Fruit fly (Drosophila melanogaster) whole organism, embryonic: Measurements from ENCODE around the gene mthl12.

Source experiments
- Atf-2 ChIP-seq: fragments of 200-800 bp; sonication (Bioruptor generic); optimal IDR thresholded peaks from 2 replicates; lab custom pipeline; 2016; ENCODE audit warnings: missing biosample characterization, missing genetic modification characterization
- CG11456 ChIP-seq: fragments of 200-800 bp; sonication (Bioruptor generic); IDR thresholded peaks from 3 replicates; pipeline ENCODE4 v1.3.6; 2022; ENCODE audit warnings: missing biosample characterization, missing genetic modification characterization
- CG13894 ChIP-seq: fragments of 200-800 bp; sonication (Bioruptor generic); optimal IDR thresholded peaks from 3 replicates; lab custom pipeline; 2018; ENCODE audit warnings: missing biosample characterization, mild to moderate bottlenecking, missing genetic modification characterization, moderate library complexity
- CG16813 ChIP-seq: fragments of 200-800 bp; sonication (Bioruptor generic); IDR thresholded peaks from 3 replicates; pipeline ENCODE4 v1.3.6; 2022; ENCODE audit warnings: missing biosample characterization, missing genetic modification characterization; ENCODE audit not compliant: partially characterized antibody
- CG17829 ChIP-seq: fragments of 200-800 bp; optimal IDR thresholded peaks from 2 replicates; lab custom pipeline; 2019; ENCODE audit warnings: missing biosample characterization, mild to moderate bottlenecking, missing genetic modification characterization, moderate library complexity
- CG18262 ChIP-seq: fragments of 200-800 bp; optimal IDR thresholded peaks from 3 replicates; lab custom pipeline; 2019; ENCODE audit warnings: missing biosample characterization, mild to moderate bottlenecking, missing genetic modification characterization, moderate library complexity
- CG18619 ChIP-seq: fragments of 200-800 bp; sonication (Bioruptor generic); optimal IDR thresholded peaks from 3 replicates; lab custom pipeline; 2017; ENCODE audit warnings: missing biosample characterization, mild to moderate bottlenecking, missing genetic modification characterization
- CG2120 ChIP-seq: fragments of 200-800 bp; sonication (Bioruptor generic); optimal IDR thresholded peaks from 3 replicates; lab custom pipeline; 2016; ENCODE audit warnings: missing biosample characterization, missing genetic modification characterization
- CG3407 ChIP-seq: fragments of 200-800 bp; sonication (Bioruptor generic); optimal IDR thresholded peaks from 2 replicates; lab custom pipeline; 2018; ENCODE audit warnings: missing biosample characterization, mild to moderate bottlenecking, missing genetic modification characterization
- CG34224 ChIP-seq: fragments of 200-800 bp; sonication (Bioruptor generic); IDR thresholded peaks from 3 replicates; pipeline ENCODE4 v1.3.6; 2022; ENCODE audit warnings: missing biosample characterization, missing genetic modification characterization; ENCODE audit not compliant: partially characterized antibody
- CG4282 ChIP-seq: fragments of 200-800 bp; sonication (Bioruptor generic); optimal IDR thresholded peaks from 2 replicates; lab custom pipeline; 2016; ENCODE audit warnings: missing biosample characterization, missing genetic modification characterization
- CG4360 ChIP-seq: fragments of 200-800 bp; sonication (Bioruptor generic); IDR thresholded peaks from 2 replicates; pipeline ENCODE4 v1.3.6; 2022; ENCODE audit warnings: missing biosample characterization, missing genetic modification characterization
- CG4424 ChIP-seq: fragments of 200-800 bp; sonication (Bioruptor generic); optimal IDR thresholded peaks from 3 replicates; lab custom pipeline; 2016; ENCODE audit warnings: missing biosample characterization, missing genetic modification characterization
- CG4707 ChIP-seq: fragments of 200-800 bp; sonication (Bioruptor generic); optimal IDR thresholded peaks from 2 replicates; lab custom pipeline; 2018; ENCODE audit warnings: missing biosample characterization, mild to moderate bottlenecking, missing genetic modification characterization, moderate library complexity
- CTCF ChIP-seq: fragments of 200-800 bp; sonication (Bioruptor generic); optimal IDR thresholded peaks from 2 replicates; lab custom pipeline; 2017; ENCODE audit warnings: missing biosample characterization, mild to moderate bottlenecking, missing genetic modification characterization, moderate library complexity
- Dll ChIP-seq: fragments of 200-800 bp; sonication (Bioruptor generic); IDR thresholded peaks from 4 replicates; pipeline ENCODE4 v1.3.6; 2022; ENCODE audit warnings: missing biosample characterization, missing genetic modification characterization; ENCODE audit not compliant: partially characterized antibody
- Doc2 ChIP-seq: fragments of 200-800 bp; sonication (Bioruptor generic); IDR thresholded peaks from 2 replicates; pipeline ENCODE4 v1.3.6; 2022; ENCODE audit warnings: missing biosample characterization, missing genetic modification characterization
- Doc3 ChIP-seq: fragments of 200-800 bp; sonication (Bioruptor generic); IDR thresholded peaks from 3 replicates; pipeline ENCODE4 v1.3.6; 2022; ENCODE audit warnings: missing biosample characterization, missing genetic modification characterization; ENCODE audit not compliant: partially characterized antibody
- Fer1 ChIP-seq: fragments of 200-800 bp; sonication (Bioruptor generic); optimal IDR thresholded peaks from 2 replicates; lab custom pipeline; 2017; ENCODE audit warnings: missing biosample characterization, mild to moderate bottlenecking, missing genetic modification characterization
- Fer2 ChIP-seq: fragments of 200-800 bp; sonication (Bioruptor generic); optimal IDR thresholded peaks from 2 replicates; lab custom pipeline; 2018; ENCODE audit warnings: missing biosample characterization, mild to moderate bottlenecking, missing genetic modification characterization, moderate library complexity
- Gug ChIP-seq: fragments of 200-800 bp; sonication (Bioruptor generic); IDR thresholded peaks from 4 replicates; pipeline ENCODE4 v1.3.6; 2022; ENCODE audit warnings: missing biosample characterization, missing genetic modification characterization
- HLH54F ChIP-seq: fragments of 200-800 bp; sonication (Bioruptor generic); optimal IDR thresholded peaks from 3 replicates; lab custom pipeline; 2016; ENCODE audit warnings: missing biosample characterization, missing genetic modification characterization
- Hsf ChIP-seq: fragments of 200-800 bp; sonication (Bioruptor generic); optimal IDR thresholded peaks from 3 replicates; lab custom pipeline; 2016; ENCODE audit warnings: missing biosample characterization, missing genetic modification characterization
- Mad ChIP-seq: fragments of 200-800 bp; sonication (Bioruptor generic); optimal IDR thresholded peaks from 2 replicates; lab custom pipeline; 2016; ENCODE audit warnings: missing biosample characterization, missing genetic modification characterization
- NC2α ChIP-seq: fragments of 200-800 bp; sonication (Bioruptor generic); optimal IDR thresholded peaks from 2 replicates; lab custom pipeline; 2016; ENCODE audit warnings: missing biosample characterization, missing genetic modification characterization
- Oaz ChIP-seq: fragments of 200-800 bp; sonication (Bioruptor generic); IDR thresholded peaks from 2 replicates; pipeline ENCODE4 v1.3.6; 2022; ENCODE audit warnings: missing biosample characterization, missing genetic modification characterization
- PHDP ChIP-seq: fragments of 200-800 bp; sonication (Bioruptor generic); optimal IDR thresholded peaks from 3 replicates; lab custom pipeline; 2018; ENCODE audit warnings: missing biosample characterization, mild to moderate bottlenecking, missing genetic modification characterization, moderate library complexity
- Rfx ChIP-seq: fragments of 200-800 bp; sonication (Bioruptor generic); IDR thresholded peaks from 2 replicates; pipeline ENCODE4 v1.3.6; 2022; ENCODE audit warnings: missing biosample characterization, missing genetic modification characterization
- Stat92E ChIP-seq, 3 experiments: fragments of >200 bp in 2 of 3; fragments of 200-800 bp in 1 of 3; sonication (Bioruptor generic) in 1 of 3; optimal IDR thresholded peaks; 2 replicates each; lab custom pipeline; 2017 to 2019; ENCODE audit warnings: missing biosample characterization in 3 of 3, missing genetic modification characterization in 3 of 3, mild to moderate bottlenecking in 1 of 3, moderate library complexity in 1 of 3
- Vsx1 ChIP-seq: fragments of 200-800 bp; sonication (Bioruptor generic); optimal IDR thresholded peaks from 2 replicates; lab custom pipeline; 2017; ENCODE audit warnings: missing biosample characterization, mild to moderate bottlenecking, missing genetic modification characterization, missing genetic modification reagents
- Xbp1 ChIP-seq: fragments of 200-800 bp; sonication (Bioruptor generic); optimal IDR thresholded peaks from 3 replicates; lab custom pipeline; 2016; ENCODE audit warnings: missing biosample characterization, mild to moderate bottlenecking, missing genetic modification characterization
- abd-A ChIP-seq: fragments of 200-800 bp; sonication (Bioruptor generic); optimal IDR thresholded peaks from 3 replicates; lab custom pipeline; 2019; ENCODE audit warnings: missing biosample characterization, mild to moderate bottlenecking, missing genetic modification characterization, moderate library complexity
- ato ChIP-seq: fragments of 200-800 bp; sonication (Bioruptor generic); IDR thresholded peaks from 2 replicates; pipeline ENCODE4 v1.3.6; 2022; ENCODE audit warnings: missing biosample characterization, missing genetic modification characterization; ENCODE audit not compliant: partially characterized antibody
- chif ChIP-seq, 2 experiments: fragments of 200-800 bp; sonication (Bioruptor generic); optimal IDR thresholded peaks; 3 replicates each; lab custom pipeline; 2016; ENCODE audit warnings: missing biosample characterization in 2 of 2, missing genetic modification characterization in 2 of 2
- disco-r ChIP-seq: fragments of 200-800 bp; sonication (Bioruptor generic); optimal IDR thresholded peaks from 2 replicates; lab custom pipeline; 2016; ENCODE audit warnings: missing biosample characterization, missing genetic modification characterization
- dm ChIP-seq: fragments of 200-800 bp; sonication (Bioruptor generic); optimal IDR thresholded peaks from 3 replicates; lab custom pipeline; 2016; ENCODE audit warnings: missing biosample characterization, missing genetic modification characterization
- dpn ChIP-seq, 2 experiments: fragments of 200-800 bp; sonication (Bioruptor generic); optimal IDR thresholded peaks; 3 replicates each; lab custom pipeline; 2016; ENCODE audit warnings: missing biosample characterization in 2 of 2, missing genetic modification characterization in 2 of 2
- ftz-f1 ChIP-seq: fragments of 200-800 bp; sonication (Bioruptor generic); optimal IDR thresholded peaks from 2 replicates; lab custom pipeline; 2016; ENCODE audit warnings: missing biosample characterization, missing genetic modification characterization
- gro ChIP-seq: fragments of 200-800 bp; sonication (Bioruptor generic); optimal IDR thresholded peaks from 2 replicates; lab custom pipeline; 2016; ENCODE audit warnings: missing biosample characterization, missing genetic modification characterization
- ind ChIP-seq: fragments of 200-800 bp; sonication (Bioruptor generic); optimal IDR thresholded peaks from 3 replicates; lab custom pipeline; 2016; ENCODE audit warnings: missing biosample characterization, missing genetic modification characterization
- jumu ChIP-seq: fragments of 200-800 bp; sonication (Bioruptor generic); optimal IDR thresholded peaks from 3 replicates; lab custom pipeline; 2016; ENCODE audit warnings: missing biosample characterization, missing genetic modification characterization
- knrl ChIP-seq: fragments of 200-800 bp; sonication (Bioruptor generic); IDR thresholded peaks from 3 replicates; pipeline ENCODE4 v1.3.6; 2022; ENCODE audit warnings: missing biosample characterization, missing genetic modification characterization; ENCODE audit not compliant: partially characterized antibody
- p53 ChIP-seq: fragments of 200-800 bp; sonication (Bioruptor generic); optimal IDR thresholded peaks from 2 replicates; lab custom pipeline; 2016; ENCODE audit warnings: missing biosample characterization, missing genetic modification characterization
- repo ChIP-seq: fragments of 200-800 bp; sonication (Bioruptor generic); optimal IDR thresholded peaks from 2 replicates; lab custom pipeline; 2016; ENCODE audit warnings: missing biosample characterization, missing genetic modification characterization
- sisA ChIP-seq: fragments of 200-800 bp; sonication (Bioruptor generic); IDR thresholded peaks from 2 replicates; pipeline ENCODE4 v1.3.6; 2022; ENCODE audit warnings: missing biosample characterization, missing genetic modification characterization
- slbo ChIP-seq: fragments of 200-800 bp; sonication (Bioruptor generic); IDR thresholded peaks from 2 replicates; pipeline ENCODE4 v1.3.6; 2022; ENCODE audit warnings: missing biosample characterization, missing genetic modification characterization
- ssp ChIP-seq: fragments of 200-800 bp; sonication (Bioruptor generic); IDR thresholded peaks from 2 replicates; pipeline ENCODE4 v1.3.6; 2022; ENCODE audit warnings: missing biosample characterization, missing genetic modification characterization
- tll ChIP-seq, 2 experiments: fragments of 200-800 bp in 1 of 2; fragments of >200 bp in 1 of 2; sonication (Bioruptor generic) in 1 of 2; optimal IDR thresholded peaks; 2 replicates each; lab custom pipeline; 2017 to 2019; ENCODE audit warnings: missing biosample characterization in 2 of 2, missing genetic modification characterization in 2 of 2, mild to moderate bottlenecking in 1 of 2, moderate library complexity in 1 of 2
- tup ChIP-seq: fragments of 200-800 bp; sonication (Bioruptor generic); optimal IDR thresholded peaks from 2 replicates; lab custom pipeline; 2016; ENCODE audit warnings: missing biosample characterization, mild to moderate bottlenecking, missing genetic modification characterization, moderate library complexity
- unpg ChIP-seq: fragments of 200-800 bp; sonication (Bioruptor generic); optimal IDR thresholded peaks from 3 replicates; lab custom pipeline; 2018; ENCODE audit warnings: missing biosample characterization, mild to moderate bottlenecking, missing genetic modification characterization, moderate library complexity
- wdn ChIP-seq: fragments of 200-800 bp; sonication (Bioruptor generic); IDR thresholded peaks from 2 replicates; pipeline ENCODE4 v1.3.6; 2022; ENCODE audit warnings: missing biosample characterization, missing genetic modification characterization

Gene mthl12

DNA sequence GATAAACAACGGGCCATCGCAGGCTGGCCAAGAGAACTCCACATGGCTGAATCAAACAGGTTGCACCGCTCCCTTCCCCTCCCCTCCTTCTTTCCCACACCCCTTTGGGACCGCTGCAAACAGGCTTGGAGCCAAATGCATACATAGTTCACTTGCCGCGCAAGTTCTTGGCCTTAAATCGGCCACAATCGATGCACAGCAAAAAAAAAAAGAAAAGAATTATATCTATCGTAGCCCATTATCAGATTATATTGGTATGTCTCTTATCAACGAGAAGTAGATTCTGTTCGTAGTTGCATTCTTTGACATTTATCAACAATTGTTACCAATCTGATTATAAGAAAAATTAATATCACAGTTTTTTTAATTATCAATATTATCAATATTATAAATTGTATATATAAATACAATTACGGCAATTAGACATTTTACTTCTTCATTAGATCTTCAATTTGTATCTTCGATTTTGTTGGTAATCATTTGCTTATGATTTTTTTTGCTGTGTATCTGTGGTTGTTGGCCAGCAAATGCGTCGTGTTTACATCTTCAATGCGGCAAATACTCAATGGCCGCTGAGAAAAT is 48.1 kb upstream of the mthl12 start (continued):
- TF ChIP-seq Rfx (GFP tag; lab: Robert Waterston, UW), result no peak
- no peak for TF ChIP-seq Atf-2 (GFP tag; lab: Kevin White, UChicago)
- no peak for TF ChIP-seq gro
- TF ChIP-seq CG2120 (GFP tag; lab: Kevin White, UChicago), result no peak
- TF ChIP-seq Gug (GFP tag; lab: Robert Waterston, UW), result no peak
- TF ChIP-seq repo (GFP tag; lab: Kevin White, UChicago), result no peak
- TF ChIP-seq Doc2 (GFP tag; lab: Robert Waterston, UW), result no peak
- TF ChIP-seq ftz-f1, result no peak
- peak in 1 of 3 experiments; percentile 64 for TF ChIP-seq Stat92E (GFP tag; optimal IDR thresholded peaks at IDR 0.05; lab: Kevin White, UChicago)
- TF ChIP-seq Xbp1 (GFP tag; lab: Kevin White, UChicago), result peak; percentile 45
- TF ChIP-seq Fer2, result no peak
- no peak for TF ChIP-seq Mad (GFP tag; lab: Kevin White, UChicago)
- no peak for TF ChIP-seq Vsx1 (GFP tag; lab: Kevin White, UChicago)
- TF ChIP-seq wdn (GFP tag; lab: Robert Waterston, UW), result no peak
- TF ChIP-seq PHDP (tag; lab: Kevin White, UChicago), result peak; percentile 64
- TF ChIP-seq CG13894 (tag; lab: Kevin White, UChicago), result no peak
- TF ChIP-seq CG4424 (GFP tag; lab: Kevin White, UChicago), result peak; percentile 69
- TF ChIP-seq CG18262 (tag; lab: Kevin White, UChicago), result peak; percentile 85
- peak in 1 of 2 experiments; percentile 36 for TF ChIP-seq dpn (GFP tag; optimal IDR thresholded peaks at IDR 0.05; lab: Kevin White, UChicago)
- no peak for TF ChIP-seq Dll (GFP tag; lab: Robert Waterston, UW)
- TF ChIP-seq dm, result no peak
- TF ChIP-seq chif (GFP tag; optimal IDR thresholded peaks at IDR 0.05; lab: Kevin White, UChicago), result no peak
- no peak for TF ChIP-seq Fer1 (GFP tag; lab: Kevin White, UChicago)
- TF ChIP-seq unpg (GFP tag; lab: Kevin White, UChicago), result peak; percentile 52
- TF ChIP-seq HLH54F (GFP tag; lab: Kevin White, UChicago), result no peak
- TF ChIP-seq ato (GFP tag; lab: Robert Waterston, UW), result no peak
- no peak for TF ChIP-seq tll (GFP tag; optimal IDR thresholded peaks at IDR 0.05; lab: Kevin White, UChicago)
- no peak for TF ChIP-seq disco-r (GFP tag; lab: Kevin White, UChicago)
- TF ChIP-seq slbo (GFP tag; lab: Robert Waterston, UW), result no peak
- no peak for TF ChIP-seq CG4360 (GFP tag; lab: Robert Waterston, UW)
- TF ChIP-seq CTCF (GFP tag; lab: Kevin White, UChicago), result no peak
- no peak for TF ChIP-seq sisA (GFP tag; lab: Robert Waterston, UW)
- no peak for TF ChIP-seq jumu (GFP tag; lab: Kevin White, UChicago)
- TF ChIP-seq Oaz (GFP tag; lab: Robert Waterston, UW), result no peak
- TF ChIP-seq ssp (GFP tag; lab: Robert Waterston, UW), result no peak
- TF ChIP-seq knrl (GFP tag; lab: Robert Waterston, UW), result no peak
- TF ChIP-seq CG17829 (tag; lab: Kevin White, UChicago), result peak; percentile 68
- TF ChIP-seq abd-A, result no peak
- no peak for TF ChIP-seq CG34224 (GFP tag; lab: Robert Waterston, UW)
- TF ChIP-seq CG4707 (GFP tag; lab: Kevin White, UChicago), result no peak
- no peak for TF ChIP-seq p53 (GFP tag; lab: Kevin White, UChicago)
- TF ChIP-seq NC2α (GFP tag; lab: Kevin White, UChicago), result no peak
- 0 out of 3 replicates have a peak, but pooled peaks have one; percentile 58 for TF ChIP-seq CG11456 (GFP tag; lab: Robert Waterston, UW)
- TF ChIP-seq Doc3, result no peak
- TF ChIP-seq CG16813 (GFP tag; lab: Robert Waterston, UW), result no peak
- TF ChIP-seq tup (GFP tag; lab: Kevin White, UChicago), result no peak
- TF ChIP-seq ind (GFP tag; lab: Kevin White, UChicago), result peak; percentile 32
- no peak for TF ChIP-seq Hsf (GFP tag; lab: Kevin White, UChicago)
- TF ChIP-seq CG18619 (GFP tag; lab: Kevin White, UChicago), result peak; percentile 14
- TF ChIP-seq CG3407 (GFP tag; lab: Kevin White, UChicago), result peak; percentile 28
- no peak for TF ChIP-seq CG4282 (GFP tag; lab: Kevin White, UChicago)
